Worm (Caenorhabditis elegans) whole organism, L4 larva: ENCODE data around the gene pbs-1.

Source experiments
- F10B5.3 ChIP-seq: sonication (generic microtip); optimal IDR thresholded peaks from 2 replicates; lab custom pipeline; 2016; ENCODE audit warnings: mild to moderate bottlenecking, missing genetic modification characterization, missing compliant biosample characterization
- F26F4.8 ChIP-seq: fragments of 200-800 bp; sonication (Bioruptor generic); conservative IDR thresholded peaks from 2 replicates; pipeline ENCODE4 v1.3.6; 2022; ENCODE audit warnings: missing genetic modification characterization, missing compliant biosample characterization
- F49E8.2 ChIP-seq: sonication (generic microtip); optimal IDR thresholded peaks from 2 replicates; lab custom pipeline; 2016; ENCODE audit warnings: missing compliant biosample characterization, mild to moderate bottlenecking, missing genetic modification characterization, borderline replicate concordance
- R02D3.7 ChIP-seq: fragments of 150-350 bp; sonication (generic microtip); optimal IDR thresholded peaks from 3 replicates; lab custom pipeline; 2014; ENCODE audit warnings: missing biosample characterization, missing genetic modification characterization
- T26A8.4 ChIP-seq: fragments of 200-800 bp; sonication (Bioruptor generic); IDR thresholded peaks from 2 replicates; pipeline ENCODE4 v1.3.6; 2022; ENCODE audit warnings: missing genetic modification characterization, missing compliant biosample characterization
- Y48G9A.11 ChIP-seq: fragments of 200-800 bp; sonication (Bioruptor generic); IDR thresholded peaks from 2 replicates; pipeline ENCODE4 v1.3.6; 2022; ENCODE audit warnings: missing genetic modification reagents, missing genetic modification characterization, missing compliant biosample characterization
- Y75B8A.6 ChIP-seq: fragments of 200-800 bp; sonication (Bioruptor generic); IDR thresholded peaks from 2 replicates; pipeline ENCODE4 v1.3.6; 2022; ENCODE audit warnings: missing genetic modification reagents, missing genetic modification characterization, missing compliant biosample characterization
- aha-1 ChIP-seq: fragments of 150-350 bp; peaks from one replicate; lab custom pipeline; 2014; ENCODE audit warnings: missing biosample characterization, missing genetic modification characterization
- aly-2 ChIP-seq: sonication (generic microtip); optimal IDR thresholded peaks from 2 replicates; lab custom pipeline; 2018; ENCODE audit warnings: missing biosample characterization, missing genetic modification characterization
- arid-1 ChIP-seq: fragments of 200-800 bp; sonication (Bioruptor generic); conservative IDR thresholded peaks from 2 replicates; pipeline ENCODE4 v1.3.6; 2022; ENCODE audit warnings: missing genetic modification reagents, missing genetic modification characterization, missing compliant biosample characterization
- ceh-32 ChIP-seq: sonication (generic microtip); optimal IDR thresholded peaks from 2 replicates; lab custom pipeline; 2016; ENCODE audit warnings: mild to moderate bottlenecking, missing genetic modification characterization, missing compliant biosample characterization; ENCODE audit not compliant: poor library complexity
- ceh-62 ChIP-seq: sonication (generic microtip); optimal IDR thresholded peaks from 2 replicates; lab custom pipeline; 2017; ENCODE audit warnings: missing biosample characterization, missing genetic modification characterization
- ceh-82 ChIP-seq: sonication (generic microtip); optimal IDR thresholded peaks from 2 replicates; lab custom pipeline; 2017; ENCODE audit warnings: missing biosample characterization, missing genetic modification characterization
- cey-2 ChIP-seq: sonication (generic microtip); optimal IDR thresholded peaks from 3 replicates; lab custom pipeline; 2017; ENCODE audit warnings: missing genetic modification characterization, mild to moderate bottlenecking, missing compliant biosample characterization, antibody characterized with exemption, borderline replicate concordance; ENCODE audit not compliant: insufficient read depth
- daf-12 ChIP-seq: fragments of 150-350 bp; optimal IDR thresholded peaks from 2 replicates; lab custom pipeline; 2014; ENCODE audit warnings: missing biosample characterization, missing genetic modification reagents, missing genetic modification characterization
- daf-8 ChIP-seq: fragments of 200-800 bp; sonication (Bioruptor generic); IDR thresholded peaks from 2 replicates; pipeline ENCODE4 v1.3.6; 2022; ENCODE audit warnings: missing genetic modification characterization, missing compliant biosample characterization
- dmd-8 ChIP-seq: fragments of 200-800 bp; sonication (Bioruptor generic); IDR thresholded peaks from 2 replicates; pipeline ENCODE4 v1.3.6; 2022; ENCODE audit warnings: missing genetic modification characterization, missing compliant biosample characterization
- dmd-9 ChIP-seq: fragments of 200-800 bp; sonication (Bioruptor generic); IDR thresholded peaks from 2 replicates; pipeline ENCODE4 v1.3.6; 2022; ENCODE audit warnings: missing genetic modification reagents, missing genetic modification characterization, missing compliant biosample characterization
- dve-1 ChIP-seq: sonication (generic microtip); optimal IDR thresholded peaks from 2 replicates; lab custom pipeline; 2017; ENCODE audit warnings: antibody characterized with exemption, mild to moderate bottlenecking, missing genetic modification characterization, missing compliant biosample characterization; ENCODE audit not compliant: insufficient read depth
- fkh-10 ChIP-seq: fragments of 150-350 bp; optimal IDR thresholded peaks from 2 replicates; lab custom pipeline; 2014; ENCODE audit warnings: missing biosample characterization, missing genetic modification reagents, missing genetic modification characterization
- gei-8 ChIP-seq: fragments of 200-800 bp; sonication (Bioruptor generic); optimal IDR thresholded peaks from 2 replicates; lab custom pipeline; 2018; ENCODE audit warnings: mild to moderate bottlenecking, missing genetic modification characterization, missing compliant biosample characterization
- hmg-1.1 ChIP-seq: fragments of 200-800 bp; sonication (Bioruptor generic); IDR thresholded peaks from 2 replicates; pipeline ENCODE4 v1.3.6; 2022; ENCODE audit warnings: missing genetic modification reagents, missing genetic modification characterization, missing compliant biosample characterization
- lin-13 ChIP-seq: fragments of 150-350 bp; optimal IDR thresholded peaks from 2 replicates; lab custom pipeline; 2014; ENCODE audit warnings: missing biosample characterization, missing genetic modification reagents, missing genetic modification characterization
- lin-39 ChIP-seq: fragments of 150-350 bp; optimal IDR thresholded peaks from 2 replicates; lab custom pipeline; 2014; ENCODE audit warnings: missing biosample characterization, missing genetic modification reagents, missing genetic modification characterization
- lsy-2 ChIP-seq, 2 experiments: fragments of 150-350 bp in 1 of 2; sonication (generic microtip) in 1 of 2; optimal IDR thresholded peaks; 2 replicates each; lab custom pipeline; 2014 to 2017; ENCODE audit warnings: missing biosample characterization in 2 of 2, missing genetic modification characterization in 2 of 2
- mdl-1 ChIP-seq, 2 experiments: fragments of 150-350 bp in 1 of 2; sonication (generic microtip) in 1 of 2; optimal IDR thresholded peaks; 2 replicates each; lab custom pipeline; 2014 to 2017; ENCODE audit warnings: missing biosample characterization in 2 of 2, missing genetic modification characterization in 2 of 2
- mdt-29 ChIP-seq: fragments of 200-800 bp; sonication (Bioruptor generic); IDR thresholded peaks from 2 replicates; pipeline ENCODE4 v1.3.6; 2022; ENCODE audit warnings: missing genetic modification reagents, missing genetic modification characterization, missing compliant biosample characterization
- mes-2 ChIP-seq: sonication (generic microtip); optimal IDR thresholded peaks from 2 replicates; lab custom pipeline; 2016; ENCODE audit warnings: missing genotype, mild to moderate bottlenecking, missing genetic modification characterization, missing compliant biosample characterization; ENCODE audit not compliant: poor library complexity, severe bottlenecking
- mxl-3 ChIP-seq: fragments of 200-800 bp; sonication (Bioruptor generic); optimal IDR thresholded peaks from 2 replicates; lab custom pipeline; 2018; ENCODE audit warnings: mild to moderate bottlenecking, missing genetic modification characterization, missing compliant biosample characterization
- nhr-11 ChIP-seq: fragments of 150-350 bp; optimal IDR thresholded peaks from 2 replicates; lab custom pipeline; 2014; ENCODE audit warnings: missing biosample characterization, missing genetic modification characterization
- nhr-237 ChIP-seq: sonication (generic microtip); optimal IDR thresholded peaks from 2 replicates; lab custom pipeline; 2017; ENCODE audit warnings: missing biosample characterization, missing genetic modification characterization
- nhr-77 ChIP-seq: fragments of 150-350 bp; optimal IDR thresholded peaks from 2 replicates; lab custom pipeline; 2014; ENCODE audit warnings: missing biosample characterization, missing genetic modification characterization
- pha-4 ChIP-seq, 2 experiments: fragments of 150-350 bp in 1 of 2; fragments of 200-800 bp in 1 of 2; sonication (Bioruptor generic) in 1 of 2; IDR thresholded peaks in 1 of 2; optimal IDR thresholded peaks in 1 of 2; 2 replicates each; pipeline versions ENCODE4 v1.3.6 to Lab custom; 2014 to 2022; ENCODE audit warnings: missing genetic modification characterization in 2 of 2, missing genetic modification reagents in 2 of 2, missing biosample characterization in 1 of 2, missing compliant biosample characterization in 1 of 2
- pqm-1 ChIP-seq: sonication (generic microtip); optimal IDR thresholded peaks from 2 replicates; lab custom pipeline; 2017; ENCODE audit warnings: missing biosample characterization, missing genetic modification characterization
- rbr-2 ChIP-seq: sonication (generic microtip); optimal IDR thresholded peaks from 2 replicates; lab custom pipeline; 2016; ENCODE audit warnings: missing genotype, missing genetic modification characterization, missing compliant biosample characterization
- snpc-4 ChIP-seq: fragments of 150-350 bp; optimal IDR thresholded peaks from 2 replicates; lab custom pipeline; 2014; ENCODE audit warnings: missing biosample characterization, missing genetic modification characterization
- unc-62 ChIP-seq, 3 experiments: fragments of 150-350 bp in 1 of 3; sonication (generic microtip); optimal IDR thresholded peaks in 2 of 3; peaks in 1 of 3; 1 replicate in 1 of 3; 2 replicates in 2 of 3; lab custom pipeline; 2014 to 2017; ENCODE audit warnings: missing biosample characterization in 3 of 3, missing genetic modification characterization in 3 of 3, missing genetic modification reagents in 3 of 3, missing genotype in 1 of 3
- vab-7 ChIP-seq: fragments of 200-800 bp; sonication (Bioruptor generic); IDR thresholded peaks from 2 replicates; pipeline ENCODE4 v1.3.6; 2022; ENCODE audit warnings: missing genetic modification reagents, missing genetic modification characterization, missing compliant biosample characterization
- zfp-2 ChIP-seq: sonication (generic microtip); optimal IDR thresholded peaks from 2 replicates; lab custom pipeline; 2016; ENCODE audit warnings: mild to moderate bottlenecking, missing genetic modification characterization, missing compliant biosample characterization

pbs-1 gene

ce11 chrIV:1672398-1672797 lies 37.1 kb downstream of the pbs-1 start, which contains the start of gene Y41D4B.1:
Gene Y41D4B.1, plus strand, starts transcription at chrIV:1672698.
- TF ChIP-seq lin-39 (tag; lab: Kevin White, UChicago) (no peak), gei-8 (GFP tag; lab: Kevin White, UChicago) (no peak), ceh-62 (tag; lab: Kevin White, UChicago) (no peak)

- TF ChIP-seq aha-1 (tag; lab: Kevin White, UChicago) (peak; percentile 65), mdl-1 (tag; optimal IDR thresholded peaks at IDR 0.05; lab: Kevin White, UChicago) (no peak), F49E8.2 (no peak), hmg-1.1 (GFP tag; lab: Robert Waterston, UW) (no peak), pha-4 (GFP tag; IDR thresholded peaks at IDR 0.05; lab: Robert Waterston, UW) (no peak), pha-4 (tag; optimal IDR thresholded peaks at IDR 0.05; lab: Kevin White, UChicago) (no peak), unc-62 (GFP tag; optimal IDR thresholded peaks at IDR 0.05 in 1 of 2; lab: Kevin White, UChicago) (peak in 1 of 2 experiments; percentile 65), unc-62 (tag; optimal IDR thresholded peaks at IDR 0.05; lab: Kevin White, UChicago) (no peak), daf-8 (GFP tag; lab: Robert Waterston, UW) (no peak)
Observed at ce11 chrIV:1662872-1663271, 46.7 kb downstream of the pbs-1 start.

ce11 chrIV:1660735-1661134 lies 48.8 kb downstream of the pbs-1 start:
- no peak for TF ChIP-seq dmd-8
- TF ChIP-seq unc-62 (GFP tag; optimal IDR thresholded peaks at IDR 0.05 in 1 of 2; lab: Kevin White, UChicago): peak in 1 of 2 experiments; percentile 76
- TF ChIP-seq unc-62 (tag; optimal IDR thresholded peaks at IDR 0.05; lab: Kevin White, UChicago): no peak
- no peak for TF ChIP-seq ceh-62 (tag; lab: Kevin White, UChicago)
- TF ChIP-seq snpc-4 (tag; lab: Kevin White, UChicago): no peak

ce11 chrIV:1659978-1660377 lies 49.6 kb downstream of the pbs-1 start, which contains the start of gene Y41D4B.4:
Gene Y41D4B.4, plus strand, starts transcription at chrIV:1660110.
- TF ChIP-seq aha-1 (tag; lab: Kevin White, UChicago) (peak; percentile 28), Y48G9A.11 (GFP tag; lab: Robert Waterston, UW) (peak; percentile 56; the same call in 1 of the 2 replicates), pqm-1 (tag; lab: Kevin White, UChicago) (no peak), ceh-32 (tag; lab: Kevin White, UChicago) (no peak), daf-12 (tag; lab: Kevin White, UChicago) (no peak), Y75B8A.6 (GFP tag; lab: Robert Waterston, UW) (0 out of 2 replicates have a peak, but pooled peaks have one; percentile 10), mdt-29 (GFP tag; lab: Robert Waterston, UW) (0 out of 2 replicates have a peak, but pooled peaks have one; percentile 47), vab-7 (0 out of 2 replicates have a peak, but pooled peaks have one; percentile 29), ceh-82 (tag; lab: Kevin White, UChicago) (no peak), mes-2 (tag; lab: Kevin White, UChicago) (no peak), mxl-3 (GFP tag; lab: Kevin White, UChicago) (no peak), lin-13 (GFP tag; lab: Kevin White, UChicago) (no peak), zfp-2 (tag; lab: Kevin White, UChicago) (no peak), lsy-2 (tag; optimal IDR thresholded peaks at IDR 0.05; lab: Kevin White, UChicago) (no peak), F10B5.3 (tag; lab: Kevin White, UChicago) (no peak), T26A8.4 (no peak), nhr-11 (tag; lab: Kevin White, UChicago) (no peak), arid-1 (GFP tag; lab: Robert Waterston, UW) (0 out of 2 replicates have a peak, but pooled peaks have one; percentile 7), aly-2 (tag; lab: Kevin White, UChicago) (no peak), ceh-62 (tag; lab: Kevin White, UChicago) (no peak)

ce11 chrIV:1659045-1659741 lies 50.4 kb downstream of the pbs-1 start, which contains the start of gene rps-28:
Gene rps-28, plus strand, starts transcription at chrIV:1659691.
- TF ChIP-seq nhr-11 (tag; lab: Kevin White, UChicago): peak; percentile 94
- TF ChIP-seq daf-8 (GFP tag; lab: Robert Waterston, UW): no peak
- TF ChIP-seq dve-1 (tag; lab: Kevin White, UChicago): peak; percentile 98
- TF ChIP-seq snpc-4 (tag; lab: Kevin White, UChicago): peak; percentile 39
- peak; percentile 98 for TF ChIP-seq nhr-77 (tag; lab: Kevin White, UChicago)
- TF ChIP-seq dmd-9 (GFP tag; lab: Robert Waterston, UW): peak; percentile 91
- TF ChIP-seq mdt-29 (GFP tag; lab: Robert Waterston, UW): peak; percentile 65; the same call in 1 of the 2 replicates
- peak; percentile 48 for TF ChIP-seq nhr-237 (tag; lab: Kevin White, UChicago)
- TF ChIP-seq fkh-10 (GFP tag; lab: Kevin White, UChicago): peak; percentile 95
- TF ChIP-seq R02D3.7: peak; percentile 35
- TF ChIP-seq F26F4.8 (GFP tag; lab: Robert Waterston, UW): no peak
- TF ChIP-seq rbr-2 (tag; lab: Kevin White, UChicago): peak; percentile 97
- peak in 1 of 2 experiments; percentile 92 for TF ChIP-seq unc-62 (GFP tag; optimal IDR thresholded peaks at IDR 0.05 in 1 of 2; lab: Kevin White, UChicago)
- TF ChIP-seq unc-62 (tag; optimal IDR thresholded peaks at IDR 0.05; lab: Kevin White, UChicago): no peak
- TF ChIP-seq cey-2 (tag; lab: Kevin White, UChicago): no peak
